Fruit fly (Drosophila melanogaster) whole organism, embryonic: Measurements from ENCODE around the gene CG34269.
A peak's percentile ranks its signal among the peaks of the same experiment; 100 is the strongest.

Source experiments
- B-H2 ChIP-seq: fragments of 200-800 bp; sonication (Bioruptor generic); optimal IDR thresholded peaks from 2 replicates; lab custom pipeline; 2018; ENCODE audit warnings: missing biosample characterization, mild to moderate bottlenecking, missing genetic modification characterization
- BEAF-32 ChIP-seq: fragments of 200-800 bp; sonication (Bioruptor generic); optimal IDR thresholded peaks from 3 replicates; lab custom pipeline; 2017; ENCODE audit warnings: missing biosample characterization, missing genetic modification characterization, mild to moderate bottlenecking, moderate library complexity, missing genetic modification reagents
- Bgb ChIP-seq: fragments of 200-800 bp; sonication (Bioruptor generic); IDR thresholded peaks from 2 replicates; pipeline ENCODE4 v1.3.6; 2022; ENCODE audit warnings: missing biosample characterization, missing genetic modification characterization; ENCODE audit not compliant: partially characterized antibody
- CG10431 ChIP-seq: fragments of 200-800 bp; sonication (Bioruptor generic); optimal IDR thresholded peaks from 3 replicates; lab custom pipeline; 2018; ENCODE audit warnings: missing biosample characterization, mild to moderate bottlenecking, missing genetic modification characterization
- CG10543 ChIP-seq: fragments of 200-800 bp; sonication (Bioruptor generic); optimal IDR thresholded peaks from 3 replicates; lab custom pipeline; 2017; ENCODE audit warnings: missing biosample characterization, mild to moderate bottlenecking, missing genetic modification characterization, moderate library complexity
- CG11093 ChIP-seq: fragments of 200-800 bp; sonication (Bioruptor generic); IDR thresholded peaks from 3 replicates; pipeline ENCODE4 v1.3.6; 2022; ENCODE audit warnings: missing biosample characterization, missing genetic modification characterization
- CG11398 ChIP-seq: fragments of 200-800 bp; sonication (Bioruptor generic); optimal IDR thresholded peaks from 2 replicates; lab custom pipeline; 2016; ENCODE audit warnings: missing biosample characterization, missing genetic modification characterization
- CG11504 ChIP-seq: fragments of 200-800 bp; sonication (Bioruptor generic); optimal IDR thresholded peaks from 3 replicates; lab custom pipeline; 2019; ENCODE audit warnings: missing biosample characterization, mild to moderate bottlenecking, missing genetic modification characterization, moderate library complexity
- CG12659 ChIP-seq: fragments of 200-800 bp; sonication (Bioruptor generic); optimal IDR thresholded peaks from 3 replicates; lab custom pipeline; 2017; ENCODE audit warnings: mild to moderate bottlenecking, missing biosample characterization, missing genetic modification reagents, missing genetic modification characterization
- CG1603 ChIP-seq: fragments of 200-800 bp; sonication (Bioruptor generic); optimal IDR thresholded peaks from 2 replicates; lab custom pipeline; 2019; ENCODE audit warnings: missing biosample characterization, mild to moderate bottlenecking, missing genetic modification characterization, moderate library complexity
- CG18011 ChIP-seq: fragments of 200-800 bp; sonication (Bioruptor generic); optimal IDR thresholded peaks from 2 replicates; lab custom pipeline; 2017; ENCODE audit warnings: missing biosample characterization, missing genetic modification characterization, mild to moderate bottlenecking, moderate library complexity, missing genotype
- CG2116 ChIP-seq: fragments of 200-800 bp; sonication (Bioruptor generic); optimal IDR thresholded peaks from 3 replicates; lab custom pipeline; 2018; ENCODE audit warnings: missing biosample characterization, mild to moderate bottlenecking, missing genetic modification characterization
- CG2129 ChIP-seq: fragments of 200-800 bp; sonication (Bioruptor generic); IDR thresholded peaks from 2 replicates; pipeline ENCODE4 v1.3.6; 2022; ENCODE audit warnings: missing biosample characterization, missing genetic modification characterization; ENCODE audit not compliant: partially characterized antibody
- CG2712 ChIP-seq: fragments of 200-800 bp; optimal IDR thresholded peaks from 3 replicates; lab custom pipeline; 2019; ENCODE audit warnings: missing biosample characterization, mild to moderate bottlenecking, missing genetic modification characterization, moderate library complexity
- CG32772 ChIP-seq: fragments of 200-800 bp; sonication (Bioruptor generic); IDR thresholded peaks from 2 replicates; pipeline ENCODE4 v1.3.6; 2022; ENCODE audit warnings: missing biosample characterization, missing genetic modification characterization
- CG3407 ChIP-seq: fragments of 200-800 bp; sonication (Bioruptor generic); optimal IDR thresholded peaks from 2 replicates; lab custom pipeline; 2018; ENCODE audit warnings: missing biosample characterization, mild to moderate bottlenecking, missing genetic modification characterization
- CG4404 ChIP-seq: fragments of 200-800 bp; sonication (Bioruptor generic); IDR thresholded peaks from 2 replicates; pipeline ENCODE4 v1.3.6; 2022; ENCODE audit warnings: missing biosample characterization, missing genetic modification characterization
- CG6813 ChIP-seq: fragments of 200-800 bp; sonication (Bioruptor generic); optimal IDR thresholded peaks from 2 replicates; lab custom pipeline; 2017; ENCODE audit warnings: missing biosample characterization, missing genetic modification characterization, mild to moderate bottlenecking, moderate library complexity, missing genetic modification reagents
- CG6854 ChIP-seq: fragments of 200-800 bp; sonication (Bioruptor generic); optimal IDR thresholded peaks from 3 replicates; lab custom pipeline; 2017; ENCODE audit warnings: missing biosample characterization, mild to moderate bottlenecking, missing genetic modification characterization
- CG7786 ChIP-seq: fragments of 200-800 bp; sonication (Bioruptor generic); optimal IDR thresholded peaks from 2 replicates; lab custom pipeline; 2016; ENCODE audit warnings: missing biosample characterization, missing genetic modification characterization
- CG8924 ChIP-seq: fragments of 200-800 bp; optimal IDR thresholded peaks from 3 replicates; lab custom pipeline; 2019; ENCODE audit warnings: missing biosample characterization, mild to moderate bottlenecking, missing genetic modification characterization, moderate library complexity
- CTCF ChIP-seq: fragments of 200-800 bp; sonication (Bioruptor generic); optimal IDR thresholded peaks from 2 replicates; lab custom pipeline; 2017; ENCODE audit warnings: missing biosample characterization, mild to moderate bottlenecking, missing genetic modification characterization, moderate library complexity
- Dbx ChIP-seq: fragments of 200-800 bp; sonication (Bioruptor generic); IDR thresholded peaks from 3 replicates; pipeline ENCODE4 v1.3.6; 2022; ENCODE audit warnings: missing biosample characterization, missing genetic modification characterization
- E2f2 ChIP-seq: fragments of 200-800 bp; sonication (Bioruptor generic); IDR thresholded peaks from 2 replicates; pipeline ENCODE4 v1.3.6; 2022; ENCODE audit warnings: missing biosample characterization, missing genetic modification characterization
- ERR ChIP-seq: fragments of 200-800 bp; sonication (Bioruptor generic); optimal IDR thresholded peaks from 2 replicates; lab custom pipeline; 2016; ENCODE audit warnings: missing biosample characterization, missing genetic modification characterization
- Hr51 ChIP-seq, 2 experiments: fragments of 200-800 bp; sonication (Bioruptor generic); optimal IDR thresholded peaks; 2 replicates in 1 of 2; 3 replicates in 1 of 2; lab custom pipeline; 2016 to 2018; ENCODE audit warnings: missing biosample characterization in 2 of 2, missing genetic modification characterization in 2 of 2, mild to moderate bottlenecking in 1 of 2, moderate library complexity in 1 of 2
- Mad ChIP-seq: fragments of 200-800 bp; sonication (Bioruptor generic); optimal IDR thresholded peaks from 2 replicates; lab custom pipeline; 2016; ENCODE audit warnings: missing biosample characterization, missing genetic modification characterization
- Max ChIP-seq: fragments of 200-800 bp; sonication (Bioruptor generic); optimal IDR thresholded peaks from 2 replicates; lab custom pipeline; 2016; ENCODE audit warnings: missing biosample characterization, mild to moderate bottlenecking, missing genetic modification characterization
- Oaz ChIP-seq: fragments of 200-800 bp; sonication (Bioruptor generic); IDR thresholded peaks from 2 replicates; pipeline ENCODE4 v1.3.6; 2022; ENCODE audit warnings: missing biosample characterization, missing genetic modification characterization
- Scr ChIP-seq: fragments of 200-800 bp; sonication (Bioruptor generic); IDR thresholded peaks from 2 replicates; pipeline ENCODE4 v1.3.6; 2022; ENCODE audit warnings: missing biosample characterization, missing genetic modification characterization; ENCODE audit not compliant: partially characterized antibody
- abd-A ChIP-seq: fragments of 200-800 bp; sonication (Bioruptor generic); optimal IDR thresholded peaks from 3 replicates; lab custom pipeline; 2019; ENCODE audit warnings: missing biosample characterization, mild to moderate bottlenecking, missing genetic modification characterization, moderate library complexity
- al ChIP-seq: fragments of 200-800 bp; sonication (Bioruptor generic); IDR thresholded peaks from 2 replicates; pipeline ENCODE4 v1.3.6; 2022; ENCODE audit warnings: missing biosample characterization, missing genetic modification characterization
- bsh ChIP-seq, 2 experiments: fragments of 200-800 bp; sonication (Bioruptor generic); optimal IDR thresholded peaks; 2 replicates each; lab custom pipeline; 2017 to 2018; ENCODE audit warnings: mild to moderate bottlenecking in 2 of 2, missing biosample characterization in 2 of 2, missing genetic modification characterization in 2 of 2, moderate library complexity in 1 of 2
- da ChIP-seq: fragments of 200-800 bp; sonication (Bioruptor generic); optimal IDR thresholded peaks from 2 replicates; lab custom pipeline; 2016; ENCODE audit warnings: missing biosample characterization, missing genetic modification characterization
- dan ChIP-seq: fragments of 200-800 bp; sonication (Bioruptor generic); IDR thresholded peaks from 2 replicates; pipeline ENCODE4 v1.3.6; 2022; ENCODE audit warnings: missing biosample characterization, missing genetic modification characterization
- dmrt11E ChIP-seq: fragments of 200-800 bp; sonication (Bioruptor generic); optimal IDR thresholded peaks from 3 replicates; lab custom pipeline; 2018; ENCODE audit warnings: missing biosample characterization, mild to moderate bottlenecking, missing genetic modification characterization, moderate library complexity
- dysf ChIP-seq: fragments of 200-800 bp; sonication (Bioruptor generic); IDR thresholded peaks from 3 replicates; pipeline ENCODE4 v1.3.6; 2022; ENCODE audit warnings: missing biosample characterization, missing genetic modification characterization
- ems ChIP-seq: fragments of 200-800 bp; sonication (Bioruptor generic); optimal IDR thresholded peaks from 3 replicates; lab custom pipeline; 2016; ENCODE audit warnings: missing biosample characterization, missing genetic modification characterization
- esg ChIP-seq: fragments of 200-800 bp; sonication (Bioruptor generic); conservative IDR thresholded peaks from 2 replicates; pipeline ENCODE4 v1.3.6; 2022; ENCODE audit warnings: missing biosample characterization, missing genetic modification characterization
- gce ChIP-seq: fragments of 200-800 bp; sonication (Bioruptor generic); IDR thresholded peaks from 3 replicates; pipeline ENCODE4 v1.3.6; 2022; ENCODE audit warnings: missing biosample characterization, missing genetic modification characterization
- kah ChIP-seq: fragments of 200-800 bp; sonication (Bioruptor generic); optimal IDR thresholded peaks from 2 replicates; lab custom pipeline; 2018; ENCODE audit warnings: missing biosample characterization, mild to moderate bottlenecking, missing genetic modification characterization
- lab ChIP-seq: fragments of 200-800 bp; sonication (Bioruptor generic); optimal IDR thresholded peaks from 3 replicates; lab custom pipeline; 2017; ENCODE audit warnings: missing biosample characterization, missing genetic modification characterization, mild to moderate bottlenecking, moderate library complexity, missing genetic modification reagents
- lmd ChIP-seq: fragments of 200-800 bp; sonication (Bioruptor generic); IDR thresholded peaks from 2 replicates; pipeline ENCODE4 v1.3.6; 2022; ENCODE audit warnings: missing biosample characterization, missing genetic modification characterization
- nerfin-1 ChIP-seq: fragments of 200-800 bp; sonication (Bioruptor generic); optimal IDR thresholded peaks from 3 replicates; lab custom pipeline; 2019; ENCODE audit warnings: missing biosample characterization, mild to moderate bottlenecking, missing genetic modification characterization, moderate library complexity
- peb ChIP-seq: fragments of 200-800 bp; sonication (Bioruptor generic); IDR thresholded peaks from 2 replicates; pipeline ENCODE4 v1.3.6; 2022; ENCODE audit warnings: missing biosample characterization, missing genetic modification characterization
- pfk ChIP-seq: fragments of 200-800 bp; sonication (Bioruptor generic); optimal IDR thresholded peaks from 2 replicates; lab custom pipeline; 2018; ENCODE audit warnings: missing biosample characterization, mild to moderate bottlenecking, missing genetic modification characterization, moderate library complexity
- twi ChIP-seq: fragments of 200-800 bp; optimal IDR thresholded peaks from 2 replicates; lab custom pipeline; 2019; ENCODE audit warnings: missing biosample characterization, mild to moderate bottlenecking, missing genetic modification characterization, moderate library complexity
- vfl ChIP-seq: fragments of 200-800 bp; sonication (Bioruptor generic); optimal IDR thresholded peaks from 2 replicates; lab custom pipeline; 2016; ENCODE audit warnings: missing biosample characterization, missing genetic modification characterization
- z ChIP-seq: fragments of 200-800 bp; sonication (Bioruptor generic); IDR thresholded peaks from 3 replicates; pipeline ENCODE4 v1.3.6; 2022; ENCODE audit warnings: missing biosample characterization, missing genetic modification characterization
- zen2 ChIP-seq: fragments of 200-800 bp; sonication (Bioruptor generic); IDR thresholded peaks from 3 replicates; pipeline ENCODE4 v1.3.6; 2022; ENCODE audit warnings: missing biosample characterization, missing genetic modification characterization; ENCODE audit not compliant: partially characterized antibody

The CG34269 gene

dm6 chr3L:540432-540973 lies 12.4 kb downstream of the CG34269 start, which contains the start of the genes klar and BORCS6 (continued):
- peak; percentile 99 for TF ChIP-seq BEAF-32 (GFP tag; lab: Kevin White, UChicago)
- TF ChIP-seq Oaz: no peak
- TF ChIP-seq Dbx (GFP tag; lab: Robert Waterston, UW): peak; percentile 68
- TF ChIP-seq esg (GFP tag; lab: Robert Waterston, UW): no peak; the same call in 1 of the 2 replicates
- peak; percentile 93 for TF ChIP-seq CG2116 (GFP tag; lab: Kevin White, UChicago)
- TF ChIP-seq CG10431: peak; percentile 38
- TF ChIP-seq CG18011 (GFP tag; lab: Kevin White, UChicago): peak; percentile 43
- 0 out of 2 replicates have a peak, but pooled peaks have one; percentile 8 for TF ChIP-seq peb (GFP tag; lab: Robert Waterston, UW)
- peak; percentile 98 for TF ChIP-seq CG2129 (GFP tag; lab: Robert Waterston, UW)
- TF ChIP-seq Mad (GFP tag; lab: Kevin White, UChicago): peak; percentile 73
- TF ChIP-seq E2f2 (GFP tag; lab: Robert Waterston, UW): peak; percentile 62
- no peak for TF ChIP-seq CG4404
- TF ChIP-seq CG11093: no peak
- TF ChIP-seq dmrt11E: peak; percentile 42
- TF ChIP-seq lmd: no peak; the same call in 1 of the 2 replicates
- TF ChIP-seq twi: peak; percentile 37
- peak; percentile 66 for TF ChIP-seq vfl
- peak; percentile 40 for TF ChIP-seq B-H2
- TF ChIP-seq CG6813 (GFP tag; lab: Kevin White, UChicago): peak; percentile 28
- TF ChIP-seq gce (GFP tag; lab: Robert Waterston, UW): no peak
- peak; percentile 61 for TF ChIP-seq CG8924 (tag; lab: Kevin White, UChicago)
- peak; percentile 29 for TF ChIP-seq CG6854 (GFP tag; lab: Kevin White, UChicago)
- peak; percentile 52 for TF ChIP-seq CTCF (GFP tag; lab: Kevin White, UChicago)
- peak; percentile 64 for TF ChIP-seq al (GFP tag; lab: Robert Waterston, UW)
- peak; percentile 42; the same call in 1 of the 3 replicates for TF ChIP-seq dysf
- peak; percentile 89 for TF ChIP-seq CG1603
- peak; percentile 97 for TF ChIP-seq Scr (GFP tag; lab: Robert Waterston, UW)
- no peak for TF ChIP-seq ems (GFP tag; lab: Kevin White, UChicago)
- peak; percentile 61 for TF ChIP-seq CG11504
- peak in 1 of 2 experiments; percentile 26 for TF ChIP-seq bsh (GFP tag; optimal IDR thresholded peaks at IDR 0.05; lab: Kevin White, UChicago)
- peak; percentile 57 for TF ChIP-seq abd-A (tag; lab: Kevin White, UChicago)
- TF ChIP-seq Bgb (GFP tag; lab: Robert Waterston, UW): peak; percentile 97
- peak; percentile 44 for TF ChIP-seq CG11398 (GFP tag; lab: Kevin White, UChicago)
- peak; percentile 88; the same call in 2 of the 3 replicates for TF ChIP-seq zen2
- peak; percentile 74 for TF ChIP-seq CG7786
- no peak for TF ChIP-seq dan
- peak; percentile 26 for TF ChIP-seq kah (GFP tag; lab: Kevin White, UChicago)
- peak; percentile 69 for TF ChIP-seq CG10543 (GFP tag; lab: Kevin White, UChicago)
- TF ChIP-seq Hr51 (GFP tag; optimal IDR thresholded peaks at IDR 0.05; lab: Kevin White, UChicago): peak; percentile 42 to 63
- no peak for TF ChIP-seq z (GFP tag; lab: Robert Waterston, UW)
- peak; percentile 75 for TF ChIP-seq CG2712 (tag; lab: Kevin White, UChicago)
- TF ChIP-seq CG32772 (GFP tag; lab: Robert Waterston, UW): no peak
- peak; percentile 75 for TF ChIP-seq ERR
- peak; percentile 54 for TF ChIP-seq lab (GFP tag; lab: Kevin White, UChicago)
- peak; percentile 88 for TF ChIP-seq CG12659 (GFP tag; lab: Kevin White, UChicago)
- peak; percentile 63 for TF ChIP-seq Max (GFP tag; lab: Kevin White, UChicago)
- no peak for TF ChIP-seq pfk (GFP tag; lab: Kevin White, UChicago)
- TF ChIP-seq CG3407 (GFP tag; lab: Kevin White, UChicago): no peak
- TF ChIP-seq nerfin-1 (tag; lab: Kevin White, UChicago): peak; percentile 45
- TF ChIP-seq da (GFP tag; lab: Kevin White, UChicago): peak; percentile 28
